Fruit fly (Drosophila melanogaster): ENCODE measurements around the gene Srp72.

Gene Srp72

dm6 chr3R:20549017-20549854 is 39.3 kb upstream of the Srp72 start (continued):
- peak; percentile 35 for TF ChIP-seq CG10543 (GFP tag; optimal IDR thresholded peaks at IDR 0.05)
- TF ChIP-seq Drgx (GFP tag; IDR thresholded peaks at IDR 0.05), result peak; percentile 32; the same call in 1 of the 2 replicates
- TF ChIP-seq CG10462 (GFP tag; optimal IDR thresholded peaks at IDR 0.05), result no peak
- TF ChIP-seq insv (GFP tag; optimal IDR thresholded peaks at IDR 0.05), result no peak
- TF ChIP-seq jing (GFP tag; optimal IDR thresholded peaks at IDR 0.05), result no peak
- no peak for TF ChIP-seq CG31441 (GFP tag; IDR thresholded peaks at IDR 0.05)
- TF ChIP-seq CG1792 (GFP tag; optimal IDR thresholded peaks at IDR 0.05), result no peak
- no peak for TF ChIP-seq TFAM (GFP tag; optimal IDR thresholded peaks at IDR 0.05)
- TF ChIP-seq CG10431 (GFP tag; optimal IDR thresholded peaks at IDR 0.05), result no peak
- no peak for TF ChIP-seq Doc2 (GFP tag; IDR thresholded peaks at IDR 0.05)
- 0 out of 2 replicates have a peak, but pooled peaks have one; percentile 8 for TF ChIP-seq Nf-YA (GFP tag; IDR thresholded peaks at IDR 0.05)
- peak; percentile 40 for TF ChIP-seq CG2120 (GFP tag; optimal IDR thresholded peaks at IDR 0.05)
- no peak for TF ChIP-seq unc-4 (GFP tag; IDR thresholded peaks at IDR 0.05; ENCODE audit: partially characterized antibody)
- no peak for TF ChIP-seq nom (GFP tag; optimal IDR thresholded peaks at IDR 0.05)
- TF ChIP-seq fd64A (GFP tag; optimal IDR thresholded peaks at IDR 0.05), result no peak
- TF ChIP-seq CG9797 (GFP tag; optimal IDR thresholded peaks at IDR 0.05), result no peak
- TF ChIP-seq Bgb (GFP tag; IDR thresholded peaks at IDR 0.05; ENCODE audit: partially characterized antibody), result no peak
- TF ChIP-seq lab (GFP tag; optimal IDR thresholded peaks at IDR 0.05), result peak; percentile 64
- TF ChIP-seq dati (GFP tag; IDR thresholded peaks at IDR 0.05), result no peak
- no peak for TF ChIP-seq yki (optimal IDR thresholded peaks at IDR 0.05)
- no peak for TF ChIP-seq CG10274 (GFP tag; optimal IDR thresholded peaks at IDR 0.05)
- TF ChIP-seq vvl (GFP tag; IDR thresholded peaks at IDR 0.05), result peak; percentile 34
- TF ChIP-seq CG12104 (GFP tag; optimal IDR thresholded peaks at IDR 0.05), result no peak
- TF ChIP-seq sim (GFP tag; IDR thresholded peaks at IDR 0.05), result no peak
- peak in 1 of 2 experiments; percentile 48 for TF ChIP-seq eve (GFP tag; optimal IDR thresholded peaks at IDR 0.05)
- TF ChIP-seq CG11504 (tag; optimal IDR thresholded peaks at IDR 0.05), result peak; percentile 9
- TF ChIP-seq ro (GFP tag; IDR thresholded peaks at IDR 0.05), result no peak
- no peak for TF ChIP-seq pzg (GFP tag; optimal IDR thresholded peaks at IDR 0.05)
- no peak for TF ChIP-seq CG15479 (GFP tag; optimal IDR thresholded peaks at IDR 0.05)
- no peak for TF ChIP-seq HLH4C (GFP tag; IDR thresholded peaks at IDR 0.05; ENCODE audit: partially characterized antibody)
- no peak for TF ChIP-seq Neu2 (GFP tag; optimal IDR thresholded peaks at IDR 0.05; ENCODE audit: borderline replicate concordance)
- no peak for TF ChIP-seq CG5953 (GFP tag; IDR thresholded peaks at IDR 0.05)
- no peak for TF ChIP-seq CG3726 (GFP tag; IDR thresholded peaks at IDR 0.05)
- TF ChIP-seq sna (GFP tag; IDR thresholded peaks at IDR 0.05; ENCODE audit: partially characterized antibody), result no peak
- TF ChIP-seq CG6254 (GFP tag; optimal IDR thresholded peaks at IDR 0.05), result no peak
- TF ChIP-seq fru (optimal IDR thresholded peaks at IDR 0.05), result no peak

DNA sequence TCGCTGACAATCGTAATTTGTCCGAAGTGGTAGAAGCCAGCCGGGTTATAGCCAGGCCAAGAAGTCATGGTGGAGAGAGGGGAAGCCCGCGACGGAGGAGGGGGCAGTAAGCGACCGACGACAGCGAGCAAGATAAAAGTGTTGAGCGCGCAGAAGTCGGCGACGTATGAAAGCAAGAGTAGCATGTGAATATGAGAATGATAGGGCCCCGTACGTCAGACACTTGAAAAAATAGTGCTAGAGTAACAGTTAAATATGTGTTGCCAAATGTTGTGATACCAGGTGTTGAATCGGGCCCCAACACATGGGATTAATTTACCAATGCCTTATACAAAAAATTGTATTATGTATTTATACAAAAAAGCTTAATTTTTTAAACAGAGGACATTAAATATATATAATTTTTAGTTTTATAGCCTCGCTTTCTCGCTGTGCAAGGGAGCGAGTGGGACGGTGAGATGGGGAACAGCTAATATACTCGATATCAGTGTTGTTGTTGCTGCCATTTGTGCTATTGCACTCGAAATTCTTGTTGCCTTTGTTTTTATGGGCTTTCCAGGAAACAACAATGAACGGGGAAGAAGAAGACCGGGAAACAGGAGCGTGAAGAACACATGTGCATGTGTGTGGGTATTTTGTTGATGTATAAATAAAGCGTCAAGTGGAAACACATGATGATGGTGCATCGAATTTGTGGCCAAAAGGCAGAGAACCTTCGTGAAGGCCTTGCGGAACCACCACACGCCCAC is 38.5 kb upstream of the Srp72 start:
- TF ChIP-seq pum (GFP tag; optimal IDR thresholded peaks at IDR 0.05), result peak; percentile 12
- peak; percentile 76 for TF ChIP-seq Usf (GFP tag; optimal IDR thresholded peaks at IDR 0.05)
- peak; percentile 15 for TF ChIP-seq Jarid2 (GFP tag; optimal IDR thresholded peaks at IDR 0.05)
- peak; percentile 88 for TF ChIP-seq NfI (GFP tag; optimal IDR thresholded peaks at IDR 0.05)
- peak; percentile 94 for TF ChIP-seq Vsx1 (GFP tag; optimal IDR thresholded peaks at IDR 0.05)
- TF ChIP-seq CHES-1-like (GFP tag; optimal IDR thresholded peaks at IDR 0.05), result no peak
- TF ChIP-seq CG14014 (GFP tag; IDR thresholded peaks at IDR 0.05), result peak; percentile 85
- peak; percentile 81 for TF ChIP-seq lilli (GFP tag; optimal IDR thresholded peaks at IDR 0.05)
- TF ChIP-seq CG10147 (GFP tag; optimal IDR thresholded peaks at IDR 0.05), result peak; percentile 84
- TF ChIP-seq CG6254 (GFP tag; optimal IDR thresholded peaks at IDR 0.05), result peak; percentile 82
- TF ChIP-seq CG10654 (GFP tag; optimal IDR thresholded peaks at IDR 0.05), result peak; percentile 84
- TF ChIP-seq CG3163 (GFP tag; optimal IDR thresholded peaks at IDR 0.05), result no peak
- TF ChIP-seq grn (GFP tag; optimal IDR thresholded peaks at IDR 0.05), result peak; percentile 60
- TF ChIP-seq CG32767 (GFP tag; IDR thresholded peaks at IDR 0.05), result peak; percentile 58; the same call in 1 of the 2 replicates
- peak; percentile 93 for TF ChIP-seq CG2678 (tag; optimal IDR thresholded peaks at IDR 0.05)
